Fruit fly (Drosophila melanogaster) whole organism, embryonic: ENCODE measurements around the gene form3.

Source experiments
- Adf1 ChIP-seq: fragments of 200-800 bp; sonication (Bioruptor generic); IDR thresholded peaks from 2 replicates; pipeline ENCODE4 v1.3.6; 2022; ENCODE audit warnings: missing biosample characterization, missing genetic modification characterization
- Bgb ChIP-seq: fragments of 200-800 bp; sonication (Bioruptor generic); IDR thresholded peaks from 2 replicates; pipeline ENCODE4 v1.3.6; 2022; ENCODE audit warnings: missing biosample characterization, missing genetic modification characterization; ENCODE audit not compliant: partially characterized antibody
- Blimp-1 ChIP-seq: fragments of 200-800 bp; sonication (Bioruptor generic); optimal IDR thresholded peaks from 3 replicates; lab custom pipeline; 2018; ENCODE audit warnings: missing biosample characterization, missing genetic modification characterization, mild to moderate bottlenecking, moderate library complexity, missing genetic modification reagents
- CG12104 ChIP-seq: fragments of 200-800 bp; sonication (Bioruptor generic); optimal IDR thresholded peaks from 3 replicates; lab custom pipeline; 2016; ENCODE audit warnings: missing biosample characterization, missing genetic modification characterization
- CG15514 ChIP-seq: fragments of 200-800 bp; sonication (Bioruptor generic); optimal IDR thresholded peaks from 3 replicates; lab custom pipeline; 2017; ENCODE audit warnings: missing biosample characterization, missing genetic modification characterization, mild to moderate bottlenecking, moderate library complexity, missing genetic modification reagents
- CG15601 ChIP-seq: fragments of 200-800 bp; sonication (Bioruptor generic); optimal IDR thresholded peaks from 3 replicates; lab custom pipeline; 2019; ENCODE audit warnings: missing biosample characterization, mild to moderate bottlenecking, missing genetic modification characterization, moderate library complexity
- CG1647 ChIP-seq: fragments of 200-800 bp; sonication (Bioruptor generic); optimal IDR thresholded peaks from 3 replicates; lab custom pipeline; 2016; ENCODE audit warnings: missing biosample characterization, missing genetic modification characterization
- CG16863 ChIP-seq: fragments of 200-800 bp; sonication (Bioruptor generic); optimal IDR thresholded peaks from 3 replicates; lab custom pipeline; 2016; ENCODE audit warnings: missing biosample characterization, missing genetic modification characterization
- CG17385 ChIP-seq: fragments of 200-800 bp; sonication (Bioruptor generic); optimal IDR thresholded peaks from 3 replicates; lab custom pipeline; 2018; ENCODE audit warnings: missing biosample characterization, mild to moderate bottlenecking, missing genetic modification characterization
- CG1832 ChIP-seq: fragments of 200-800 bp; sonication (Bioruptor generic); optimal IDR thresholded peaks from 2 replicates; lab custom pipeline; 2017; ENCODE audit warnings: missing biosample characterization, mild to moderate bottlenecking, missing genetic modification characterization, inconsistent platforms
- CG31441 ChIP-seq: fragments of 200-800 bp; sonication (Bioruptor generic); IDR thresholded peaks from 2 replicates; pipeline ENCODE4 v1.3.6; 2022; ENCODE audit warnings: missing biosample characterization, missing genetic modification characterization
- CG5953 ChIP-seq: fragments of 200-800 bp; sonication (Bioruptor generic); IDR thresholded peaks from 2 replicates; pipeline ENCODE4 v1.3.6; 2022; ENCODE audit warnings: missing biosample characterization, missing genetic modification characterization
- CG8765 ChIP-seq: fragments of 200-800 bp; sonication (Bioruptor generic); IDR thresholded peaks from 2 replicates; pipeline ENCODE4 v1.3.6; 2022; ENCODE audit warnings: missing biosample characterization, missing genetic modification characterization
- CkIIα-i1 ChIP-seq: fragments of 200-800 bp; sonication (Bioruptor generic); IDR thresholded peaks from 2 replicates; pipeline ENCODE4 v1.3.6; 2022; ENCODE audit warnings: missing biosample characterization, missing genetic modification characterization
- Doc2 ChIP-seq: fragments of 200-800 bp; sonication (Bioruptor generic); IDR thresholded peaks from 2 replicates; pipeline ENCODE4 v1.3.6; 2022; ENCODE audit warnings: missing biosample characterization, missing genetic modification characterization
- Drgx ChIP-seq: fragments of 200-800 bp; sonication (Bioruptor generic); IDR thresholded peaks from 2 replicates; pipeline ENCODE4 v1.3.6; 2022; ENCODE audit warnings: missing biosample characterization, missing genetic modification characterization
- HLH54F ChIP-seq: fragments of 200-800 bp; sonication (Bioruptor generic); optimal IDR thresholded peaks from 3 replicates; lab custom pipeline; 2016; ENCODE audit warnings: missing biosample characterization, missing genetic modification characterization
- Jarid2 ChIP-seq: fragments of 200-800 bp; sonication (Bioruptor generic); optimal IDR thresholded peaks from 3 replicates; lab custom pipeline; 2017; ENCODE audit warnings: mild to moderate bottlenecking, missing biosample characterization, missing genetic modification reagents, missing genetic modification characterization
- Kr ChIP-seq: fragments of 200-800 bp; sonication (Bioruptor generic); optimal IDR thresholded peaks from 2 replicates; lab custom pipeline; 2017; ENCODE audit warnings: missing biosample characterization, mild to moderate bottlenecking, missing genetic modification characterization
- Lpt ChIP-seq: fragments of >200 bp; optimal IDR thresholded peaks from 2 replicates; lab custom pipeline; 2018; ENCODE audit warnings: missing biosample characterization, missing genetic modification characterization
- MESR4 ChIP-seq: fragments of 200-800 bp; sonication (Bioruptor generic); optimal IDR thresholded peaks from 2 replicates; lab custom pipeline; 2018; ENCODE audit warnings: missing biosample characterization, mild to moderate bottlenecking, missing genetic modification characterization, moderate library complexity
- Mad ChIP-seq: fragments of 200-800 bp; sonication (Bioruptor generic); optimal IDR thresholded peaks from 2 replicates; lab custom pipeline; 2016; ENCODE audit warnings: missing biosample characterization, missing genetic modification characterization
- Max ChIP-seq: fragments of 200-800 bp; sonication (Bioruptor generic); optimal IDR thresholded peaks from 2 replicates; lab custom pipeline; 2016; ENCODE audit warnings: missing biosample characterization, mild to moderate bottlenecking, missing genetic modification characterization
- PHDP ChIP-seq: fragments of 200-800 bp; sonication (Bioruptor generic); optimal IDR thresholded peaks from 3 replicates; lab custom pipeline; 2018; ENCODE audit warnings: missing biosample characterization, mild to moderate bottlenecking, missing genetic modification characterization, moderate library complexity
- TFAM ChIP-seq: fragments of 200-800 bp; sonication (Bioruptor generic); optimal IDR thresholded peaks from 2 replicates; lab custom pipeline; 2017; ENCODE audit warnings: missing biosample characterization, missing genetic modification characterization, inconsistent platforms
- Trl ChIP-seq, 3 experiments: fragments of >200 bp in 2 of 3; fragments of 200-800 bp in 1 of 3; sonication (Bioruptor generic) in 1 of 3; optimal IDR thresholded peaks; 2 replicates in 1 of 3; 3 replicates in 2 of 3; lab custom pipeline; 2016 to 2017; ENCODE audit warnings: missing biosample characterization in 1 of 3, missing genetic modification characterization in 1 of 3
- Vsx1 ChIP-seq: fragments of 200-800 bp; sonication (Bioruptor generic); optimal IDR thresholded peaks from 2 replicates; lab custom pipeline; 2017; ENCODE audit warnings: missing biosample characterization, mild to moderate bottlenecking, missing genetic modification characterization, missing genetic modification reagents
- YL-1 ChIP-seq: fragments of 200-800 bp; sonication (Bioruptor generic); optimal IDR thresholded peaks from 3 replicates; lab custom pipeline; 2017; ENCODE audit warnings: missing biosample characterization, mild to moderate bottlenecking, missing genetic modification characterization
- bbx ChIP-seq: fragments of 200-800 bp; sonication (Bioruptor generic); IDR thresholded peaks from 2 replicates; pipeline ENCODE4 v1.3.6; 2022; ENCODE audit warnings: missing biosample characterization, missing genetic modification characterization; ENCODE audit not compliant: partially characterized antibody
- crol ChIP-seq: fragments of 200-800 bp; sonication (Bioruptor generic); IDR thresholded peaks from 2 replicates; pipeline ENCODE4 v1.3.6; 2022; ENCODE audit warnings: missing biosample characterization, missing genetic modification characterization
- ems ChIP-seq: fragments of 200-800 bp; sonication (Bioruptor generic); optimal IDR thresholded peaks from 3 replicates; lab custom pipeline; 2016; ENCODE audit warnings: missing biosample characterization, missing genetic modification characterization
- gce ChIP-seq: fragments of 200-800 bp; sonication (Bioruptor generic); IDR thresholded peaks from 3 replicates; pipeline ENCODE4 v1.3.6; 2022; ENCODE audit warnings: missing biosample characterization, missing genetic modification characterization
- gem ChIP-seq: fragments of 200-800 bp; sonication (Bioruptor generic); optimal IDR thresholded peaks from 2 replicates; lab custom pipeline; 2019; ENCODE audit warnings: missing biosample characterization, mild to moderate bottlenecking, missing genetic modification characterization, moderate library complexity
- hbn ChIP-seq: fragments of 200-800 bp; sonication (Bioruptor generic); IDR thresholded peaks from 2 replicates; pipeline ENCODE4 v1.3.6; 2022; ENCODE audit warnings: missing biosample characterization, missing genetic modification characterization; ENCODE audit not compliant: partially characterized antibody
- her ChIP-seq: fragments of 200-800 bp; sonication (Bioruptor generic); optimal IDR thresholded peaks from 2 replicates; lab custom pipeline; 2016; ENCODE audit warnings: missing biosample characterization, missing genetic modification characterization
- kah ChIP-seq: fragments of 200-800 bp; sonication (Bioruptor generic); optimal IDR thresholded peaks from 2 replicates; lab custom pipeline; 2018; ENCODE audit warnings: missing biosample characterization, mild to moderate bottlenecking, missing genetic modification characterization
- lov ChIP-seq, 2 experiments: fragments of 200-800 bp in 1 of 2; fragments of >200 bp in 1 of 2; sonication (Bioruptor generic) in 1 of 2; IDR thresholded peaks in 1 of 2; optimal IDR thresholded peaks in 1 of 2; 2 replicates in 1 of 2; 3 replicates in 1 of 2; pipeline versions ENCODE4 v1.3.6 to Lab custom; 2017 to 2022; ENCODE audit warnings: missing biosample characterization in 1 of 2, missing genetic modification characterization in 1 of 2
- p53 ChIP-seq: fragments of 200-800 bp; sonication (Bioruptor generic); optimal IDR thresholded peaks from 2 replicates; lab custom pipeline; 2016; ENCODE audit warnings: missing biosample characterization, missing genetic modification characterization
- phol ChIP-seq: fragments of 200-800 bp; sonication (Bioruptor generic); optimal IDR thresholded peaks from 3 replicates; lab custom pipeline; 2018; ENCODE audit warnings: missing biosample characterization, mild to moderate bottlenecking, missing genetic modification characterization, moderate library complexity
- pnt ChIP-seq: fragments of 200-800 bp; sonication (Bioruptor generic); optimal IDR thresholded peaks from 3 replicates; lab custom pipeline; 2016; ENCODE audit warnings: missing biosample characterization, missing genetic modification characterization
- schlank ChIP-seq: fragments of 200-800 bp; sonication (Bioruptor generic); optimal IDR thresholded peaks from 2 replicates; lab custom pipeline; 2018; ENCODE audit warnings: missing biosample characterization, mild to moderate bottlenecking, missing genetic modification characterization
- ssp ChIP-seq: fragments of 200-800 bp; sonication (Bioruptor generic); IDR thresholded peaks from 2 replicates; pipeline ENCODE4 v1.3.6; 2022; ENCODE audit warnings: missing biosample characterization, missing genetic modification characterization
- stc ChIP-seq: fragments of 200-800 bp; sonication (Bioruptor generic); IDR thresholded peaks from 2 replicates; pipeline ENCODE4 v1.3.6; 2022; ENCODE audit warnings: missing biosample characterization, missing genetic modification characterization
- stwl ChIP-seq: fragments of 200-800 bp; sonication (Bioruptor generic); optimal IDR thresholded peaks from 3 replicates; lab custom pipeline; 2018; ENCODE audit warnings: missing biosample characterization, mild to moderate bottlenecking, missing genetic modification characterization, moderate library complexity
- tin ChIP-seq: fragments of 200-800 bp; sonication (Bioruptor generic); optimal IDR thresholded peaks from 3 replicates; lab custom pipeline; 2016; ENCODE audit warnings: missing biosample characterization, missing genetic modification characterization
- wor ChIP-seq: fragments of 200-800 bp; sonication (Bioruptor generic); IDR thresholded peaks from 2 replicates; pipeline ENCODE4 v1.3.6; 2022; ENCODE audit warnings: missing biosample characterization, missing genetic modification characterization
- zfh2 ChIP-seq: fragments of 200-800 bp; sonication (Bioruptor generic); optimal IDR thresholded peaks from 2 replicates; lab custom pipeline; 2016; ENCODE audit warnings: missing biosample characterization, missing genetic modification characterization

Gene form3

dm6 chr3L:7151521-7152465 is 57.2 kb downstream of the form3 start (continued):
- TF ChIP-seq CG16863 (GFP tag; lab: Kevin White, UChicago) (peak; percentile 39), Lpt (GFP tag; lab: Kevin White, UChicago) (no peak), Bgb (GFP tag; lab: Robert Waterston, UW) (no peak), TFAM (GFP tag; lab: Kevin White, UChicago) (peak; percentile 6), CG31441 (GFP tag; lab: Robert Waterston, UW) (peak; percentile 62), schlank (no peak), her (GFP tag; lab: Kevin White, UChicago) (no peak), CG5953 (GFP tag; lab: Robert Waterston, UW) (peak; percentile 59; the same call in 1 of the 2 replicates), Kr (GFP tag; lab: Kevin White, UChicago) (no peak), ems (GFP tag; lab: Kevin White, UChicago) (no peak), HLH54F (GFP tag; lab: Kevin White, UChicago) (no peak), stwl (no peak), CG8765 (GFP tag; lab: Robert Waterston, UW) (no peak), hbn (GFP tag; lab: Robert Waterston, UW) (no peak), CG12104 (GFP tag; lab: Kevin White, UChicago) (peak; percentile 28), Jarid2 (GFP tag; lab: Kevin White, UChicago) (no peak), YL-1 (GFP tag; lab: Kevin White, UChicago) (no peak), Drgx (GFP tag; lab: Robert Waterston, UW) (peak; percentile 84), kah (peak; percentile 49), Trl (optimal IDR thresholded peaks at IDR 0.05; lab: Kevin White, UChicago) (no peak), Trl (GFP tag; optimal IDR thresholded peaks at IDR 0.05; lab: Kevin White, UChicago) (no peak), CG1832 (GFP tag; lab: Kevin White, UChicago) (no peak), p53 (no peak), Adf1 (no peak), crol (GFP tag; lab: Robert Waterston, UW) (peak; percentile 79), Blimp-1 (GFP tag; lab: Kevin White, UChicago) (peak; percentile 84), Vsx1 (peak; percentile 16), ssp (GFP tag; lab: Robert Waterston, UW) (0 out of 2 replicates have a peak, but pooled peaks have one; percentile 46), CkIIα-i1 (GFP tag; lab: Robert Waterston, UW) (no peak), tin (GFP tag; lab: Kevin White, UChicago) (peak; percentile 62), pnt (GFP tag; lab: Kevin White, UChicago) (no peak), Mad (GFP tag; lab: Kevin White, UChicago) (peak; percentile 23), phol (tag; lab: Kevin White, UChicago) (peak; percentile 74), MESR4 (GFP tag; lab: Kevin White, UChicago) (no peak), stc (no peak), Doc2 (GFP tag; lab: Robert Waterston, UW) (no peak), CG1647 (GFP tag; lab: Kevin White, UChicago) (no peak), lov (optimal IDR thresholded peaks at IDR 0.05; lab: Kevin White, UChicago) (no peak), lov (GFP tag; IDR thresholded peaks at IDR 0.05; lab: Robert Waterston, UW) (peak; percentile 80), zfh2 (GFP tag; lab: Kevin White, UChicago) (no peak), CG17385 (GFP tag; lab: Kevin White, UChicago) (peak; percentile 39), PHDP (peak; percentile 61), wor (GFP tag; lab: Robert Waterston, UW) (peak; percentile 55; the same call in 1 of the 2 replicates), CG15514 (GFP tag; lab: Kevin White, UChicago) (no peak), Max (GFP tag; lab: Kevin White, UChicago) (no peak), gem (tag; lab: Kevin White, UChicago) (peak; percentile 65), CG15601 (peak; percentile 58), gce (GFP tag; lab: Robert Waterston, UW) (peak; percentile 53; the same call in 1 of the 3 replicates), bbx (GFP tag; lab: Robert Waterston, UW) (0 out of 2 replicates have a peak, but pooled peaks have one; percentile 7)
